Worm (Caenorhabditis elegans) whole organism, early embryonic: ENCODE data around the gene F35B3.7.

ENCODE experiments used
- B0310.2 ChIP-seq: sonication (generic microtip); optimal IDR thresholded peaks from 2 replicates; lab custom pipeline; 2016; ENCODE audit warnings: mild to moderate bottlenecking, missing genetic modification characterization, missing compliant biosample characterization
- F13C5.2 ChIP-seq: sonication (generic microtip); optimal IDR thresholded peaks from 2 replicates; lab custom pipeline; 2017; ENCODE audit warnings: mild to moderate bottlenecking, missing genetic modification characterization, inconsistent platforms, missing compliant biosample characterization
- aly-1 ChIP-seq: sonication (generic microtip); optimal IDR thresholded peaks from 2 replicates; lab custom pipeline; 2016; ENCODE audit warnings: missing genetic modification characterization, missing compliant biosample characterization
- ama-1 ChIP-seq: fragments of 150-350 bp; optimal IDR thresholded peaks from 2 replicates; lab custom pipeline; 2014
- ceh-13 ChIP-seq: fragments of 200-800 bp; sonication (Bioruptor generic); optimal IDR thresholded peaks from 2 replicates; lab custom pipeline; 2018; ENCODE audit warnings: mild to moderate bottlenecking, missing genetic modification characterization, missing compliant biosample characterization
- ceh-36 ChIP-seq: sonication (generic microtip); optimal IDR thresholded peaks from 2 replicates; lab custom pipeline; 2016; ENCODE audit warnings: missing genetic modification characterization, inconsistent platforms, missing compliant biosample characterization
- ets-7 ChIP-seq: sonication (generic microtip); optimal IDR thresholded peaks from 2 replicates; lab custom pipeline; 2016; ENCODE audit warnings: missing genotype, missing genetic modification characterization, missing compliant biosample characterization
- flt-1 ChIP-seq: fragments of 200-800 bp; sonication (Bioruptor generic); IDR thresholded peaks from 2 replicates; pipeline ENCODE4 v1.3.6; 2022; ENCODE audit warnings: missing genetic modification characterization, missing compliant biosample characterization
- hmbx-1 ChIP-seq: sonication (generic microtip); optimal IDR thresholded peaks from 2 replicates; lab custom pipeline; 2016; ENCODE audit warnings: mild to moderate bottlenecking, missing genetic modification characterization, missing compliant biosample characterization
- hmg-4 ChIP-seq: fragments of 200-800 bp; sonication (Bioruptor generic); optimal IDR thresholded peaks from 2 replicates; lab custom pipeline; 2018; ENCODE audit warnings: mild to moderate bottlenecking, missing genetic modification characterization, missing compliant biosample characterization
- hnd-1 ChIP-seq: sonication (generic microtip); optimal IDR thresholded peaks from 2 replicates; lab custom pipeline; 2016; ENCODE audit warnings: missing genetic modification characterization, missing compliant biosample characterization
- pes-1 ChIP-seq: fragments of 200-800 bp; sonication (Bioruptor generic); IDR thresholded peaks from 2 replicates; pipeline ENCODE4 v1.3.6; 2022; ENCODE audit warnings: missing genetic modification reagents, missing genetic modification characterization, missing compliant biosample characterization
- scrt-1 ChIP-seq: fragments of 200-800 bp; sonication (Bioruptor generic); IDR thresholded peaks from 2 replicates; pipeline ENCODE4 v1.3.6; 2022; ENCODE audit warnings: missing genetic modification characterization, missing compliant biosample characterization
- sea-1 ChIP-seq: fragments of 200-800 bp; sonication (Bioruptor generic); conservative IDR thresholded peaks from 2 replicates; pipeline ENCODE4 v1.3.6; 2022; ENCODE audit warnings: missing genetic modification characterization, missing compliant biosample characterization
- tbx-11 ChIP-seq: fragments of 200-800 bp; sonication (Bioruptor generic); IDR thresholded peaks from 2 replicates; pipeline ENCODE4 v1.3.6; 2022; ENCODE audit warnings: missing genetic modification characterization, missing compliant biosample characterization
- tbx-37 ChIP-seq: fragments of 200-800 bp; sonication (Bioruptor generic); conservative IDR thresholded peaks from 2 replicates; pipeline ENCODE4 v1.3.6; 2022; ENCODE audit warnings: missing genetic modification reagents, missing genetic modification characterization, missing compliant biosample characterization
- tra-4 ChIP-seq: sonication (generic microtip); optimal IDR thresholded peaks from 2 replicates; lab custom pipeline; 2017; ENCODE audit warnings: missing genetic modification characterization, missing compliant biosample characterization

Gene F35B3.7

DNA sequence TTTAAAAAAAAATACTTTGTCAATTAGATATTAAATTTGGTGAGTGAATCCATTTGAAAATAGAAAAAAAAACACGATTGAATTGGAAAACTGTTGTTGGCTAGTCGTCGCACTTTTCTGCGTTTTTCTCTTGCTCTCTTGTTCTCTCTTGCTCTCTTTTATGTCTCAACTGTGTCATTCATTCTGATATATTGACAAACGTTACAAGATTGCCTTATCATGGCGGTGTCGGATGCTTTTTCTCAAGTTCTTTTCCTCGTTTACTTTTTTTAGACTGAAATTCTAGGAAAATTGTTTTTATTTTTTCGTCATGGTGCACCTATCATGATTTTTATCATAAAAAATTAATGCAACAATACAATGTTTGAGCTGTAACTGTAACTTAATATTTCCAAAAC is 47.0 kb downstream of the F35B3.7 start:
- TF ChIP-seq hnd-1 (tag; lab: Kevin White, UChicago) (no peak), tbx-11 (no peak), tra-4 (tag; lab: Kevin White, UChicago) (no peak), ceh-13 (GFP tag; lab: Kevin White, UChicago) (no peak), aly-1 (tag; lab: Kevin White, UChicago) (no peak), flt-1 (no peak), hmbx-1 (tag; lab: Kevin White, UChicago) (no peak), B0310.2 (tag; lab: Kevin White, UChicago) (no peak), ets-7 (tag; lab: Kevin White, UChicago) (no peak), ama-1 (lab: Kevin White, UChicago) (no peak), sea-1 (GFP tag; lab: Robert Waterston, UW) (no peak), hmg-4 (no peak), tbx-37 (GFP tag; lab: Robert Waterston, UW) (no peak), scrt-1 (GFP tag; lab: Robert Waterston, UW) (no peak), ceh-36 (no peak), F13C5.2 (tag; lab: Kevin White, UChicago) (no peak)

DNA sequence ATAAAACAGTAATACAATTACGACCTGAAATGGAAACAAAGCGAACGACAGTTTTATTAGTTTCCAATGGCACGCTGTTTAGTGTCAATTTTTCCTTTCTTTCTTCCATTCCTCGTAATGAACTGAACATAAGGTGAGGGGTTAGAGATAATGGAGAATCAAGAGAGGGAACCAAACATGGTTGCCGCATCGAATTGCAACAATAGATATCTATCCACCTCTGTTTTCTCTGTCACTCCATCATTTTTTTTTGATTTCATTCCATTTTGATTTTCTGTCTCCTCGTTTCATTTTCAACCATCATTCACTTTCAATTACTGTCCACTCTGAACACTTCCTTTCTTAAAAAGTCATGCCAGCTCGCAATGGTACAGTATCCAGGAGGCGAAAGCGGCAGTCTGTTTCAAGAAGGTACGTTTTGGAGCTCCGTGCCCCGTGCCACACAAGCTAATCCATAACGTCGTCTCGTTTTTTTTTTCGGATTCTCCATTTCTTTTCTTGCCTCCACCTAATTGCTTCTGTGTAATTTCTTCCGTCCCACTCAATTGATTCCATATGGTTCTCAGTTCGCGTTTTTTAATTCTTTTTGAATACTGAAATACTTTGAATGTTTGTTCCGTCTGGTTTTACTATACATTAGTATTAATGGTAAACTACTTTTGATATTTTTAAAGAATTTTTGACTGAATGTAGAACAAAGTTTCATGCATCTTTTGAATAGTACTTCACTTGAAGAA is 47.6 kb downstream of the F35B3.7 start:
- TF ChIP-seq tbx-37 (GFP tag; lab: Robert Waterston, UW), result no peak
- no peak for TF ChIP-seq tbx-11
- no peak for TF ChIP-seq hmg-4
- TF ChIP-seq sea-1 (GFP tag; lab: Robert Waterston, UW), result no peak
- TF ChIP-seq pes-1 (GFP tag; lab: Robert Waterston, UW), result no peak
- no peak for TF ChIP-seq tra-4 (tag; lab: Kevin White, UChicago)
- no peak for TF ChIP-seq ceh-13 (GFP tag; lab: Kevin White, UChicago)
- TF ChIP-seq ets-7 (tag; lab: Kevin White, UChicago), result no peak
- TF ChIP-seq ama-1 (lab: Kevin White, UChicago), result no peak
- no peak for TF ChIP-seq scrt-1 (GFP tag; lab: Robert Waterston, UW)
- no peak for TF ChIP-seq hmbx-1 (tag; lab: Kevin White, UChicago)
- TF ChIP-seq B0310.2 (tag; lab: Kevin White, UChicago), result no peak
- TF ChIP-seq aly-1 (tag; lab: Kevin White, UChicago), result no peak
- TF ChIP-seq ceh-36, result no peak
- no peak for TF ChIP-seq hnd-1 (tag; lab: Kevin White, UChicago)
- TF ChIP-seq flt-1, result no peak
- TF ChIP-seq F13C5.2 (tag; lab: Kevin White, UChicago), result no peak

DNA sequence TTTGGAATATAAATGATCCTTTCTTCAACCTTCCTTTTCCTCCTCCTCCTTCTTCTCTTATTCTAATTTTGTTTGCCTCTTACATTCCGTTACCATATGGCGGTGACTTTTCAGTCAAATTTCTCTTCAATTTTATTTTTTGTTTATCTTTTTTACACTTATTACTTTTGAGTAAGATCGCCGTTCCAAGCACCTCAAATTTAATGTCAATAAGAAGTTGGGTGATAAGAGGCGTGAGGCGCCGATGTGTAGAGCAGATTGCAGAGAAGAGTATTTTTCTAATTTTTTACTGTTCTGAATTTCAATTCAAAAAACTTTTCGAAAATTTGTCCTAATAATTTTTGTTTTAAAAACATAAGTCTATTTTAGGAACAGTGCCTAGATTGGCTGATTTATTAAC is 48.5 kb downstream of the F35B3.7 start:
- TF ChIP-seq aly-1 (tag; lab: Kevin White, UChicago), result no peak
- no peak for TF ChIP-seq F13C5.2 (tag; lab: Kevin White, UChicago)
- TF ChIP-seq ceh-13 (GFP tag; lab: Kevin White, UChicago), result no peak
- no peak for TF ChIP-seq tra-4 (tag; lab: Kevin White, UChicago)
- TF ChIP-seq flt-1, result no peak
- TF ChIP-seq pes-1 (GFP tag; lab: Robert Waterston, UW), result no peak
- TF ChIP-seq hmg-4, result no peak
- no peak for TF ChIP-seq tbx-37 (GFP tag; lab: Robert Waterston, UW)
- no peak for TF ChIP-seq sea-1 (GFP tag; lab: Robert Waterston, UW)
- TF ChIP-seq ceh-36, result no peak
- TF ChIP-seq B0310.2 (tag; lab: Kevin White, UChicago), result no peak
- no peak for TF ChIP-seq tbx-11
- no peak for TF ChIP-seq hnd-1 (tag; lab: Kevin White, UChicago)

DNA sequence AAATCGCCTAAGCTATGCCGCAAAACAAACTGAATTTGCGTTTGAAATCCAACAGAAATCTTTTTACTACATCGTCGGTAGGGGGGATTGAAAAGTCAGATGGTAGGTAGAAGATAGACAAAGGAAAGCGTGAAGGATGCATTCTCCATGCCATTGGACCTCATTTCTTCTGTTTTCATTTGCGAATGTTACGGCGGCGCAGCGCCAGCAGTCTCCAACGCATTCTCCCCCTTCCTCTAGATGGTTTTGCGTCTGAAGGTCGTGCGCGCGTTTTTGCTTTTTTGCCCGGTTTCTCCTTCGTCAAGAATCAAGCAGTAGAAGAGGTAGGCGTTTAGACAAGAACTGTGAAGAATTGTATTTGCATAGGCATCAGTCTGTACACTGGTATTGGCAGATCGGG is 49.4 kb downstream of the F35B3.7 start:
- TF ChIP-seq sea-1 (GFP tag; lab: Robert Waterston, UW), result no peak
- TF ChIP-seq tbx-11, result no peak
- no peak for TF ChIP-seq B0310.2 (tag; lab: Kevin White, UChicago)
- TF ChIP-seq tbx-37 (GFP tag; lab: Robert Waterston, UW), result no peak
- TF ChIP-seq ceh-13 (GFP tag; lab: Kevin White, UChicago), result no peak
- TF ChIP-seq hmg-4, result no peak

DNA sequence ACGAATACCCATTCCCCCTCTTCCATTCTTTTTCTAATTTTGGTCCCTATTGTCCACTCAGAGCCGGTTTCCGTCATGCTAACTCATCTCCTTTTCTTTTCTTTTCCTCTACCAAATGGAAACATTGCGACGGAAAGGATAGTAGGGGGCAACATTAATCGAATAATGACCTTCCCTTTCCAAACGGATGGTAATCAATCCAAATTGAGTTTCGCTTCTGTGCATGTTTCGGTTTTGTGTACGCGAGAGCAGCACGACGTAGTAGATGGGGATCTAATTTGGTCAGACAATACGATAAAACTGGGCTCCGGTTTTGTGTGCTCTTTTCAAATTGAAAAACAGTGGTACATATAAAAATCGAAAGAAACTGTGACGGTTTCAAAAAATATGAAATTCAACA is 51.4 kb downstream of the F35B3.7 start:
- TF ChIP-seq ceh-36 (no peak), hmbx-1 (tag; lab: Kevin White, UChicago) (no peak), flt-1 (no peak), aly-1 (tag; lab: Kevin White, UChicago) (no peak), tra-4 (tag; lab: Kevin White, UChicago) (no peak), hnd-1 (tag; lab: Kevin White, UChicago) (no peak), scrt-1 (GFP tag; lab: Robert Waterston, UW) (no peak), ama-1 (lab: Kevin White, UChicago) (no peak), B0310.2 (tag; lab: Kevin White, UChicago) (no peak), sea-1 (GFP tag; lab: Robert Waterston, UW) (no peak), hmg-4 (no peak), tbx-37 (GFP tag; lab: Robert Waterston, UW) (no peak), F13C5.2 (tag; lab: Kevin White, UChicago) (no peak), ets-7 (tag; lab: Kevin White, UChicago) (no peak), tbx-11 (no peak), pes-1 (GFP tag; lab: Robert Waterston, UW) (no peak), ceh-13 (GFP tag; lab: Kevin White, UChicago) (no peak)

DNA sequence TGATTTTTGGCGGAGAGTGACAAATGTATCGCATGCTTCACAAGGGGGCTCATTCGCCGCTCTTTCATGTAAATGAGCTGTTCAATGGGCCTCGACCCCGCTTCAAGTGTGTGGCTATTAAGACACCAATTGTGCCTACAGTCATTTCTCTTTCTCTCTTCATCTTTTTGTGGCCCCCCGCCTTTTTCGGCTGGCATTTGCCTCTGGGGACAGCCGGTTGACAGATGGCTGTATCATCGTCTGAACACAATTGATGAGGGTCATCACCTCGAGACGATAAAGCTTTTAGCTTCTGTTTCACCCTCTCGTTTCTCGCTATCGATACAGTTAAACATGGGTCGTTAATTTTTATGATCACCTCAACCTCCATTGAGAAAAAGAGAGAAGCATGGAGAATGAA is 54.5 kb downstream of the F35B3.7 start:
- TF ChIP-seq tbx-11 (no peak), tbx-37 (GFP tag; lab: Robert Waterston, UW) (no peak), hmbx-1 (tag; lab: Kevin White, UChicago) (no peak), F13C5.2 (tag; lab: Kevin White, UChicago) (no peak), ets-7 (tag; lab: Kevin White, UChicago) (no peak), tra-4 (tag; lab: Kevin White, UChicago) (no peak), ceh-13 (GFP tag; lab: Kevin White, UChicago) (no peak), ama-1 (lab: Kevin White, UChicago) (no peak), hmg-4 (no peak), hnd-1 (tag; lab: Kevin White, UChicago) (no peak), aly-1 (tag; lab: Kevin White, UChicago) (no peak), ceh-36 (no peak), scrt-1 (GFP tag; lab: Robert Waterston, UW) (no peak), flt-1 (no peak), pes-1 (GFP tag; lab: Robert Waterston, UW) (no peak), sea-1 (GFP tag; lab: Robert Waterston, UW) (no peak), B0310.2 (tag; lab: Kevin White, UChicago) (no peak)
